Worm (Caenorhabditis elegans): ENCODE results near the gene eri-3.

DNA sequence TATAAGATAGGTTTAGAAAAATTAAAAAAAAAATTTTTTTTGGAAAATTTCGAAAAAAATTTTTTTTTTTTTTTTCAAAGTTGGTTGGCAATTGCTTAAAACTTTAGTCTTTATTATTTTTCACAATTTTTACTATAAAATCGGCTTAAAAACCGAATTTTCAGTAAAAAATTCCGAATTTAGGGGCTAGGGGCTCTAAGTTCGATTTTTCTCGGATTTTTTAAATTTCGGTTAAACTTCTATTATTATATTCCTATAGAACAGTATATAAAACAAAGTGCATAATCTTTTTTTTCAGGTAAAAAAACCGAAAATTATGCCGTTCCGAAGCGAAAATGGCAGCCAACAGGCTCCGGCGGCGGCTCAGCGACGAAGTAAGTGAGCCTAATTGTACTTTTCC is 13.2 kb downstream of the eri-3 start, which contains the start of gene pod-2:
- no peak for TF ChIP-seq bed-3 (GFP tag; optimal IDR thresholded peaks at IDR 0.05)
- no peak for TF ChIP-seq unc-62 (GFP tag; optimal IDR thresholded peaks at IDR 0.05)
- no peak for TF ChIP-seq snpc-4 (tag; optimal IDR thresholded peaks at IDR 0.05)
- no peak for TF ChIP-seq sem-2 (GFP tag; optimal IDR thresholded peaks at IDR 0.05)
- TF ChIP-seq nhr-237 (tag; optimal IDR thresholded peaks at IDR 0.05) = no peak
- no peak for TF ChIP-seq pha-4 (tag; optimal IDR thresholded peaks at IDR 0.05)
- no peak for TF ChIP-seq sptf-1 (tag; optimal IDR thresholded peaks at IDR 0.05)
- TF ChIP-seq lin-13 (tag; optimal IDR thresholded peaks at IDR 0.05) = no peak
- TF ChIP-seq flh-1 (GFP tag; optimal IDR thresholded peaks at IDR 0.05) = no peak
- no peak for TF ChIP-seq unc-39 (tag; optimal IDR thresholded peaks at IDR 0.05)
- TF ChIP-seq ceh-43 (GFP tag; optimal IDR thresholded peaks at IDR 0.05) = no peak
- no peak for TF ChIP-seq unc-120 (tag; optimal IDR thresholded peaks at IDR 0.05; ENCODE audit: poor library complexity, severe bottlenecking)
- no peak for TF ChIP-seq zip-8 (tag; optimal IDR thresholded peaks at IDR 0.05)
